Worm (Caenorhabditis elegans) whole organism, L2 larva: Measurements from ENCODE around the gene attf-5.

Experiments
- C34F6.9 ChIP-seq: fragments of 150-350 bp; optimal IDR thresholded peaks from 2 replicates; lab custom pipeline; 2014; ENCODE audit warnings: missing biosample characterization, missing genetic modification characterization
- F13H6.1 ChIP-seq: sonication (generic microtip); optimal IDR thresholded peaks from 2 replicates; lab custom pipeline; 2016; ENCODE audit warnings: missing genetic modification characterization, missing compliant biosample characterization
- Y55F3AM.14 ChIP-seq: fragments of 200-800 bp; sonication (Bioruptor generic); optimal IDR thresholded peaks from 2 replicates; lab custom pipeline; 2018; ENCODE audit warnings: mild to moderate bottlenecking, missing genetic modification characterization, missing compliant biosample characterization
- ZK546.5 ChIP-seq: sonication (generic microtip); optimal IDR thresholded peaks from 2 replicates; lab custom pipeline; 2017; ENCODE audit warnings: missing biosample characterization, missing genetic modification characterization
- alr-1 ChIP-seq: fragments of 150-350 bp; optimal IDR thresholded peaks from 2 replicates; lab custom pipeline; 2014; ENCODE audit warnings: missing biosample characterization, missing genetic modification characterization
- aly-2 ChIP-seq: fragments of 150-350 bp; optimal IDR thresholded peaks from 2 replicates; lab custom pipeline; 2014; ENCODE audit warnings: missing biosample characterization, missing genetic modification characterization
- ama-1 ChIP-seq: fragments of 150-350 bp; optimal IDR thresholded peaks from 2 replicates; lab custom pipeline; 2018; ENCODE audit warnings: inconsistent platforms
- blmp-1 ChIP-seq: sonication (generic microtip); optimal IDR thresholded peaks from 2 replicates; lab custom pipeline; 2017; ENCODE audit warnings: missing genetic modification characterization, mild to moderate bottlenecking, missing compliant biosample characterization, antibody characterized with exemption, moderate library complexity; ENCODE audit not compliant: insufficient read depth
- ceh-16 ChIP-seq: fragments of 150-350 bp; optimal IDR thresholded peaks from 2 replicates; lab custom pipeline; 2014; ENCODE audit warnings: missing biosample characterization, missing genetic modification characterization
- crh-2 ChIP-seq: sonication (generic microtip); optimal IDR thresholded peaks from 2 replicates; lab custom pipeline; 2017; ENCODE audit warnings: missing biosample characterization, missing genetic modification characterization
- dmd-4 ChIP-seq: sonication (generic microtip); optimal IDR thresholded peaks from 2 replicates; lab custom pipeline; 2017; ENCODE audit warnings: missing biosample characterization, missing genetic modification characterization
- egl-27 ChIP-seq: sonication (generic microtip); optimal IDR thresholded peaks from 3 replicates; lab custom pipeline; 2017; ENCODE audit warnings: missing biosample characterization, missing genetic modification reagents, missing genetic modification characterization
- elt-3 ChIP-seq: sonication (generic microtip); optimal IDR thresholded peaks from 2 replicates; lab custom pipeline; 2017; ENCODE audit warnings: missing biosample characterization, missing genetic modification characterization
- gmeb-1 ChIP-seq: fragments of 150-350 bp; optimal IDR thresholded peaks from 2 replicates; lab custom pipeline; 2014; ENCODE audit warnings: missing biosample characterization, missing genetic modification characterization
- lin-11 ChIP-seq: fragments of 150-350 bp; sonication (generic microtip); optimal IDR thresholded peaks from 2 replicates; lab custom pipeline; 2014; ENCODE audit warnings: missing biosample characterization, missing genetic modification characterization, inconsistent platforms, mixed read lengths
- lin-13 ChIP-seq: fragments of 150-350 bp; optimal IDR thresholded peaks from 2 replicates; lab custom pipeline; 2014; ENCODE audit warnings: missing biosample characterization, missing genetic modification reagents, missing genetic modification characterization
- lin-39 ChIP-seq: fragments of 150-350 bp; optimal IDR thresholded peaks from 2 replicates; lab custom pipeline; 2014; ENCODE audit warnings: missing biosample characterization, missing genetic modification reagents, missing genetic modification characterization
- lsy-2 ChIP-seq, 2 experiments: fragments of 150-350 bp in 1 of 2; sonication (generic microtip) in 1 of 2; optimal IDR thresholded peaks; 2 replicates each; lab custom pipeline; 2014 to 2017; ENCODE audit warnings: missing biosample characterization in 2 of 2, missing genetic modification characterization in 2 of 2
- mab-5 ChIP-seq: fragments of 150-350 bp; optimal IDR thresholded peaks from 2 replicates; lab custom pipeline; 2014; ENCODE audit warnings: missing biosample characterization, missing genetic modification characterization
- mbf-1 ChIP-seq: sonication (generic microtip); optimal IDR thresholded peaks from 2 replicates; lab custom pipeline; 2017; ENCODE audit warnings: missing biosample characterization, missing genetic modification characterization
- mdl-1 ChIP-seq, 2 experiments: fragments of 150-350 bp in 1 of 2; sonication (generic microtip) in 1 of 2; optimal IDR thresholded peaks; 2 replicates each; lab custom pipeline; 2017; ENCODE audit warnings: missing biosample characterization in 2 of 2, missing genetic modification characterization in 2 of 2
- nhr-10 ChIP-seq: sonication (generic microtip); optimal IDR thresholded peaks from 2 replicates; lab custom pipeline; 2017; ENCODE audit warnings: missing biosample characterization, missing genetic modification characterization
- nhr-11 ChIP-seq: fragments of 150-350 bp; optimal IDR thresholded peaks from 2 replicates; lab custom pipeline; 2014; ENCODE audit warnings: missing biosample characterization, missing genetic modification characterization
- nhr-12 ChIP-seq: fragments of 150-350 bp; optimal IDR thresholded peaks from 2 replicates; lab custom pipeline; 2014; ENCODE audit warnings: missing biosample characterization, missing genetic modification characterization
- nhr-129 ChIP-seq: fragments of 150-350 bp; optimal IDR thresholded peaks from 2 replicates; lab custom pipeline; 2014; ENCODE audit warnings: missing biosample characterization, missing genetic modification characterization
- nhr-237 ChIP-seq: fragments of 150-350 bp; optimal IDR thresholded peaks from 2 replicates; lab custom pipeline; 2014; ENCODE audit warnings: missing biosample characterization, missing genetic modification characterization
- nhr-25 ChIP-seq: fragments of 150-350 bp; sonication (generic microtip); optimal IDR thresholded peaks from 3 replicates; lab custom pipeline; 2014; ENCODE audit warnings: missing biosample characterization, missing genetic modification characterization
- nhr-6 ChIP-seq: fragments of 150-350 bp; optimal IDR thresholded peaks from 2 replicates; lab custom pipeline; 2014; ENCODE audit warnings: missing biosample characterization, missing genetic modification characterization
- peb-1 ChIP-seq: fragments of 150-350 bp; optimal IDR thresholded peaks from 2 replicates; lab custom pipeline; 2014; ENCODE audit warnings: missing biosample characterization, missing genetic modification characterization
- sem-4 ChIP-seq: fragments of 150-350 bp; optimal IDR thresholded peaks from 2 replicates; lab custom pipeline; 2014; ENCODE audit warnings: missing biosample characterization, missing genetic modification reagents, missing genetic modification characterization
- skn-1 ChIP-seq: sonication (generic microtip); optimal IDR thresholded peaks from 2 replicates; lab custom pipeline; 2017; ENCODE audit warnings: missing biosample characterization, missing genetic modification characterization
- sma-3 ChIP-seq: sonication (generic microtip); optimal IDR thresholded peaks from 2 replicates; lab custom pipeline; 2016; ENCODE audit warnings: missing genetic modification reagents, missing genetic modification characterization, missing compliant biosample characterization
- sma-9 ChIP-seq, 2 experiments: fragments of 150-350 bp in 1 of 2; sonication (generic microtip) in 1 of 2; optimal IDR thresholded peaks; 2 replicates each; lab custom pipeline; 2014 to 2016; ENCODE audit warnings: missing genetic modification characterization in 2 of 2, mild to moderate bottlenecking in 1 of 2, missing biosample characterization in 1 of 2, missing compliant biosample characterization in 1 of 2, missing genetic modification reagents in 1 of 2, moderate library complexity in 1 of 2
- unc-39 ChIP-seq: fragments of 150-350 bp; optimal IDR thresholded peaks from 2 replicates; lab custom pipeline; 2014; ENCODE audit warnings: missing biosample characterization, missing genetic modification characterization
- unc-55 ChIP-seq: fragments of 150-350 bp; sonication (generic microtip); optimal IDR thresholded peaks from 3 replicates; lab custom pipeline; 2014; ENCODE audit warnings: missing biosample characterization, missing genetic modification reagents, missing genetic modification characterization
- unc-62 ChIP-seq: fragments of 150-350 bp; optimal IDR thresholded peaks from 2 replicates; lab custom pipeline; 2014; ENCODE audit warnings: missing biosample characterization, missing genetic modification reagents, missing genetic modification characterization
- zag-1 ChIP-seq: fragments of 150-350 bp; optimal IDR thresholded peaks from 2 replicates; lab custom pipeline; 2014; ENCODE audit warnings: missing biosample characterization, missing genetic modification characterization

attf-5 gene

DNA sequence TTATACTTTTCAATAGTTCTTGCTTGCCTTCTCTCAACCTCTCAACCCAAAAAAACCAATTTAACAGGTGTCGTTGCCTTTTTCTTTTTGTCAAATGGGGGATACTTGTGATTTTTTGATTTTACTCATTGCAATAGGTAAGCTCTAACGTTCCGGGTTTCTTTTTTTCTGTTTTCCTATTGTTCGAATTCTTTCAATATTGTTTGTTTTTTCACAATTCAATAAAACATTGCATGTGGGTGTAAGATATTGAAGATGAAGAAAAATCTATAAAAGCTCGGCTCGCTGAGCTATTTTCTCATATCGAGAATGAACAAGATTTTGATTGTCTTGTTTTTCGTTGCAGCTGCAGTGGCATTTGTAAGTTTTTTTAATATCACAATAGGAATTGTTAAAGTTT, 17.6 kb upstream of the attf-5 start, which contains the start of gene T04G9.7:
Gene T04G9.7, plus strand, starts transcription at position 301 of the 400 bp plus-strand sequence.
- TF ChIP-seq skn-1 (tag; lab: Kevin White, UChicago) (no peak), C34F6.9 (no peak), sma-3 (GFP tag; lab: Kevin White, UChicago) (no peak), nhr-25 (tag; lab: Kevin White, UChicago) (no peak), elt-3 (tag; lab: Kevin White, UChicago) (no peak), ama-1 (lab: Kevin White, UChicago) (no peak), unc-55 (GFP tag; lab: Kevin White, UChicago) (no peak), mab-5 (tag; lab: Kevin White, UChicago) (no peak), sma-9 (GFP tag; optimal IDR thresholded peaks at IDR 0.05; lab: Kevin White, UChicago) (no peak), sma-9 (tag; optimal IDR thresholded peaks at IDR 0.05; lab: Kevin White, UChicago) (no peak), aly-2 (tag; lab: Kevin White, UChicago) (no peak), lsy-2 (tag; optimal IDR thresholded peaks at IDR 0.05; lab: Kevin White, UChicago) (no peak), nhr-6 (no peak), egl-27 (tag; lab: Kevin White, UChicago) (no peak), unc-62 (no peak), sem-4 (tag; lab: Kevin White, UChicago) (no peak)

DNA sequence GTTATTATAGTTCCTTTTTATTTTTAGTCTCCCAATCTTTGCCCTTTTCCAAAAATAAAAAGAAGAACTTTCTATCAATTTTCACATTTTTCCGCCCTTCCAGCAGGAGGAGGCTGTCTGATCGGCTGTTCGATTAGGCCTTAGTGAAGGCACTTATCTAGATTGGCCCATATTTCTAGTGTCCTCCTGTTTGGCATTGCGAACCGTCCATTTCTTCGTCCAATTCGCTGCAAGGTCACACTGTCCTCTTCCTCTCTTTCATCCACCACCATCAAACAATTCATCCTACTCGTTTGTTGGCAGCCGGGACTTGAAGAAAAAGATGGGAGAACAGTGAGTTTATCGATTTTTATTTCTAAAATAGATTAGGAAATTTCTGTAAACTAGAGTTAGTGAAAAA, 16.0 kb upstream of the attf-5 start, which contains the start of gene T04G9.4:
Gene T04G9.4, plus strand, starts transcription at position 293 of the 400 bp plus-strand sequence.
- peak; percentile 38 for TF ChIP-seq ceh-16 (tag; lab: Kevin White, UChicago)
- no peak for TF ChIP-seq unc-62
- TF ChIP-seq ama-1 (lab: Kevin White, UChicago) = no peak
- no peak for TF ChIP-seq zag-1 (tag; lab: Kevin White, UChicago)
- TF ChIP-seq, all 48 proteins: peak for 1

- no peak for TF ChIP-seq lin-13 (GFP tag; lab: Kevin White, UChicago)
- TF ChIP-seq nhr-237 = no peak
- no peak for TF ChIP-seq F13H6.1 (tag; lab: Kevin White, UChicago)
- TF ChIP-seq lin-39 = no peak
- no peak for TF ChIP-seq egl-27 (tag; lab: Kevin White, UChicago)
- TF ChIP-seq crh-2 = no peak
- no peak for TF ChIP-seq unc-55 (GFP tag; lab: Kevin White, UChicago)
- no peak for TF ChIP-seq mdl-1 (tag; optimal IDR thresholded peaks at IDR 0.05; lab: Kevin White, UChicago)
- no peak for TF ChIP-seq unc-62
- TF ChIP-seq aly-2 (tag; lab: Kevin White, UChicago) = no peak
- TF ChIP-seq alr-1 (tag; lab: Kevin White, UChicago) = no peak
- no peak for TF ChIP-seq dmd-4
- TF ChIP-seq lsy-2 (tag; optimal IDR thresholded peaks at IDR 0.05; lab: Kevin White, UChicago) = no peak
Observed at ce11 chrX:777421-777820, 10.7 kb upstream of the attf-5 start, which contains the start of gene nas-15. Gene nas-15, plus strand, starts transcription at chrX:777721.

ce11 chrX:779259-779658, 8.9 kb upstream of the attf-5 start:
- TF ChIP-seq mab-5 (tag; lab: Kevin White, UChicago) = no peak
- TF ChIP-seq unc-39 (tag; lab: Kevin White, UChicago) = no peak
- TF ChIP-seq lin-39 = no peak
- no peak for TF ChIP-seq zag-1 (tag; lab: Kevin White, UChicago)
- no peak for TF ChIP-seq C34F6.9
- no peak for TF ChIP-seq gmeb-1 (tag; lab: Kevin White, UChicago)
- TF ChIP-seq nhr-25 (tag; lab: Kevin White, UChicago) = no peak
- no peak for TF ChIP-seq alr-1 (tag; lab: Kevin White, UChicago)
- no peak for TF ChIP-seq lin-13 (GFP tag; lab: Kevin White, UChicago)
- no peak for TF ChIP-seq peb-1
- TF ChIP-seq nhr-12 (tag; lab: Kevin White, UChicago) = no peak
- no peak for TF ChIP-seq mbf-1
- TF ChIP-seq sma-9 (GFP tag; optimal IDR thresholded peaks at IDR 0.05; lab: Kevin White, UChicago) = no peak
- no peak for TF ChIP-seq sma-9 (tag; optimal IDR thresholded peaks at IDR 0.05; lab: Kevin White, UChicago)
- no peak for TF ChIP-seq nhr-10 (tag; lab: Kevin White, UChicago)
- no peak for TF ChIP-seq sma-3 (GFP tag; lab: Kevin White, UChicago)
- no peak for TF ChIP-seq nhr-11 (tag; lab: Kevin White, UChicago)
- TF ChIP-seq mdl-1 (tag; optimal IDR thresholded peaks at IDR 0.05; lab: Kevin White, UChicago) = no peak
- no peak for TF ChIP-seq nhr-129 (tag; lab: Kevin White, UChicago)
- TF ChIP-seq, all 48 proteins: peak for 0

ce11 chrX:780027-780426, 8.1 kb upstream of the attf-5 start:
- TF ChIP-seq Y55F3AM.14 (GFP tag; lab: Kevin White, UChicago) (no peak), lsy-2 (tag; optimal IDR thresholded peaks at IDR 0.05; lab: Kevin White, UChicago) (no peak), blmp-1 (tag; lab: Kevin White, UChicago) (no peak), nhr-6 (no peak), lin-39 (no peak), sem-4 (tag; lab: Kevin White, UChicago) (no peak), unc-39 (tag; lab: Kevin White, UChicago) (no peak), lin-11 (tag; lab: Kevin White, UChicago) (no peak), ceh-16 (tag; lab: Kevin White, UChicago) (no peak), ZK546.5 (tag; lab: Kevin White, UChicago) (no peak), nhr-11 (tag; lab: Kevin White, UChicago) (no peak)
